Fruit fly (Drosophila melanogaster) whole organism, embryonic: ENCODE data around the gene CG5665.

ENCODE experiments used
- Ada2b ChIP-seq: fragments of 200-800 bp; sonication (Bioruptor generic); IDR thresholded peaks from 2 replicates; pipeline ENCODE4 v1.3.6; 2022; ENCODE audit warnings: missing biosample characterization, missing genetic modification characterization
- CG10366 ChIP-seq: fragments of 200-800 bp; sonication (Bioruptor generic); IDR thresholded peaks from 2 replicates; pipeline ENCODE4 v1.3.6; 2022; ENCODE audit warnings: missing biosample characterization, missing genetic modification characterization
- CG10431 ChIP-seq: fragments of 200-800 bp; sonication (Bioruptor generic); optimal IDR thresholded peaks from 3 replicates; lab custom pipeline; 2018; ENCODE audit warnings: missing biosample characterization, mild to moderate bottlenecking, missing genetic modification characterization
- CG12769 ChIP-seq: fragments of 200-800 bp; sonication (Bioruptor generic); optimal IDR thresholded peaks from 2 replicates; lab custom pipeline; 2019; ENCODE audit warnings: missing biosample characterization, mild to moderate bottlenecking, missing genetic modification characterization, moderate library complexity
- CG13287 ChIP-seq: fragments of 200-800 bp; sonication (Bioruptor generic); IDR thresholded peaks from 2 replicates; pipeline ENCODE4 v1.3.6; 2022; ENCODE audit warnings: missing biosample characterization, missing genetic modification characterization; ENCODE audit not compliant: partially characterized antibody
- CG14014 ChIP-seq: fragments of 200-800 bp; sonication (Bioruptor generic); IDR thresholded peaks from 2 replicates; pipeline ENCODE4 v1.3.6; 2022; ENCODE audit warnings: missing biosample characterization, missing genetic modification characterization
- CG15073 ChIP-seq: fragments of 200-800 bp; sonication (Bioruptor generic); optimal IDR thresholded peaks from 2 replicates; lab custom pipeline; 2016; ENCODE audit warnings: missing biosample characterization, missing genetic modification characterization
- CG15514 ChIP-seq: fragments of 200-800 bp; sonication (Bioruptor generic); optimal IDR thresholded peaks from 3 replicates; lab custom pipeline; 2017; ENCODE audit warnings: missing biosample characterization, missing genetic modification characterization, mild to moderate bottlenecking, moderate library complexity, missing genetic modification reagents
- CG1647 ChIP-seq: fragments of 200-800 bp; sonication (Bioruptor generic); optimal IDR thresholded peaks from 3 replicates; lab custom pipeline; 2016; ENCODE audit warnings: missing biosample characterization, missing genetic modification characterization
- CG17361 ChIP-seq: fragments of 200-800 bp; sonication (Bioruptor generic); IDR thresholded peaks from 3 replicates; pipeline ENCODE4 v1.3.6; 2022; ENCODE audit warnings: missing biosample characterization, missing genetic modification characterization
- CG17385 ChIP-seq: fragments of 200-800 bp; sonication (Bioruptor generic); optimal IDR thresholded peaks from 3 replicates; lab custom pipeline; 2018; ENCODE audit warnings: missing biosample characterization, mild to moderate bottlenecking, missing genetic modification characterization
- CG17612 ChIP-seq: fragments of 200-800 bp; sonication (Bioruptor generic); IDR thresholded peaks from 2 replicates; pipeline ENCODE4 v1.3.6; 2022; ENCODE audit warnings: missing biosample characterization, missing genetic modification characterization
- CG31388 ChIP-seq: fragments of 200-800 bp; sonication (Bioruptor generic); optimal IDR thresholded peaks from 2 replicates; lab custom pipeline; 2016; ENCODE audit warnings: missing biosample characterization, missing genetic modification characterization
- CG4424 ChIP-seq: fragments of 200-800 bp; sonication (Bioruptor generic); optimal IDR thresholded peaks from 3 replicates; lab custom pipeline; 2016; ENCODE audit warnings: missing biosample characterization, missing genetic modification characterization
- CG4707 ChIP-seq: fragments of 200-800 bp; sonication (Bioruptor generic); optimal IDR thresholded peaks from 2 replicates; lab custom pipeline; 2018; ENCODE audit warnings: missing biosample characterization, mild to moderate bottlenecking, missing genetic modification characterization, moderate library complexity
- CG6813 ChIP-seq: fragments of 200-800 bp; sonication (Bioruptor generic); optimal IDR thresholded peaks from 2 replicates; lab custom pipeline; 2017; ENCODE audit warnings: missing biosample characterization, missing genetic modification characterization, mild to moderate bottlenecking, moderate library complexity, missing genetic modification reagents
- CG7271 ChIP-seq: fragments of 200-800 bp; sonication (Bioruptor generic); optimal IDR thresholded peaks from 2 replicates; lab custom pipeline; 2018; ENCODE audit warnings: missing biosample characterization, mild to moderate bottlenecking, missing genetic modification characterization, moderate library complexity
- CG7372 ChIP-seq: fragments of 200-800 bp; sonication (Bioruptor generic); IDR thresholded peaks from 2 replicates; pipeline ENCODE4 v1.3.6; 2022; ENCODE audit warnings: missing biosample characterization, missing genetic modification characterization
- CG7839 ChIP-seq: fragments of 200-800 bp; sonication (Bioruptor generic); optimal IDR thresholded peaks from 3 replicates; lab custom pipeline; 2018; ENCODE audit warnings: missing biosample characterization, mild to moderate bottlenecking, missing genetic modification characterization, moderate library complexity
- CG9817 ChIP-seq: fragments of 200-800 bp; sonication (Bioruptor generic); optimal IDR thresholded peaks from 2 replicates; lab custom pipeline; 2018; ENCODE audit warnings: missing biosample characterization, mild to moderate bottlenecking, missing genetic modification characterization, moderate library complexity
- CG9932 ChIP-seq: fragments of 200-800 bp; sonication (Bioruptor generic); IDR thresholded peaks from 2 replicates; pipeline ENCODE4 v1.3.6; 2022; ENCODE audit warnings: missing biosample characterization, missing genetic modification characterization
- Dbx ChIP-seq: fragments of 200-800 bp; sonication (Bioruptor generic); IDR thresholded peaks from 3 replicates; pipeline ENCODE4 v1.3.6; 2022; ENCODE audit warnings: missing biosample characterization, missing genetic modification characterization
- Elba2 ChIP-seq: fragments of 200-800 bp; sonication (Bioruptor generic); optimal IDR thresholded peaks from 3 replicates; lab custom pipeline; 2016; ENCODE audit warnings: missing biosample characterization, missing genetic modification characterization
- Fer2 ChIP-seq: fragments of 200-800 bp; sonication (Bioruptor generic); optimal IDR thresholded peaks from 2 replicates; lab custom pipeline; 2018; ENCODE audit warnings: missing biosample characterization, mild to moderate bottlenecking, missing genetic modification characterization, moderate library complexity
- Lim3 ChIP-seq: fragments of 200-800 bp; sonication (Bioruptor generic); IDR thresholded peaks from 2 replicates; pipeline ENCODE4 v1.3.6; 2022; ENCODE audit warnings: missing biosample characterization, missing genetic modification characterization
- MESR4 ChIP-seq: fragments of 200-800 bp; sonication (Bioruptor generic); optimal IDR thresholded peaks from 2 replicates; lab custom pipeline; 2018; ENCODE audit warnings: missing biosample characterization, mild to moderate bottlenecking, missing genetic modification characterization, moderate library complexity
- Oaz ChIP-seq: fragments of 200-800 bp; sonication (Bioruptor generic); IDR thresholded peaks from 2 replicates; pipeline ENCODE4 v1.3.6; 2022; ENCODE audit warnings: missing biosample characterization, missing genetic modification characterization
- Rx ChIP-seq: fragments of 200-800 bp; sonication (Bioruptor generic); IDR thresholded peaks from 2 replicates; pipeline ENCODE4 v1.3.6; 2022; ENCODE audit warnings: missing biosample characterization, missing genetic modification characterization
- Scr ChIP-seq: fragments of 200-800 bp; sonication (Bioruptor generic); IDR thresholded peaks from 2 replicates; pipeline ENCODE4 v1.3.6; 2022; ENCODE audit warnings: missing biosample characterization, missing genetic modification characterization; ENCODE audit not compliant: partially characterized antibody
- Six4 ChIP-seq: fragments of 200-800 bp; sonication (Bioruptor generic); optimal IDR thresholded peaks from 2 replicates; lab custom pipeline; 2016; ENCODE audit warnings: missing biosample characterization, missing genetic modification characterization
- Tbp ChIP-seq: fragments of >200 bp; optimal IDR thresholded peaks from 2 replicates; lab custom pipeline; 2018; ENCODE audit warnings: missing biosample characterization, missing genetic modification characterization
- Xrp1 ChIP-seq: fragments of 200-800 bp; sonication (Bioruptor generic); IDR thresholded peaks from 2 replicates; pipeline ENCODE4 v1.3.6; 2022; ENCODE audit warnings: missing biosample characterization, missing genetic modification characterization
- chif ChIP-seq, 2 experiments: fragments of 200-800 bp; sonication (Bioruptor generic); optimal IDR thresholded peaks; 3 replicates each; lab custom pipeline; 2016; ENCODE audit warnings: missing biosample characterization in 2 of 2, missing genetic modification characterization in 2 of 2
- dan ChIP-seq: fragments of 200-800 bp; sonication (Bioruptor generic); IDR thresholded peaks from 2 replicates; pipeline ENCODE4 v1.3.6; 2022; ENCODE audit warnings: missing biosample characterization, missing genetic modification characterization
- dmrt11E ChIP-seq: fragments of 200-800 bp; sonication (Bioruptor generic); optimal IDR thresholded peaks from 3 replicates; lab custom pipeline; 2018; ENCODE audit warnings: missing biosample characterization, mild to moderate bottlenecking, missing genetic modification characterization, moderate library complexity
- en ChIP-seq: fragments of 200-800 bp; sonication (Bioruptor generic); optimal IDR thresholded peaks from 2 replicates; lab custom pipeline; 2016; ENCODE audit warnings: missing biosample characterization, missing genetic modification characterization
- gcm2 ChIP-seq: fragments of 200-800 bp; sonication (Bioruptor generic); optimal IDR thresholded peaks from 2 replicates; lab custom pipeline; 2016; ENCODE audit warnings: missing biosample characterization, missing genetic modification characterization
- hb ChIP-seq: fragments of 200-800 bp; sonication (Bioruptor generic); IDR thresholded peaks from 3 replicates; pipeline ENCODE4 v1.3.6; 2022; ENCODE audit warnings: missing biosample characterization, missing genetic modification characterization; ENCODE audit not compliant: partially characterized antibody
- her ChIP-seq: fragments of 200-800 bp; sonication (Bioruptor generic); optimal IDR thresholded peaks from 2 replicates; lab custom pipeline; 2016; ENCODE audit warnings: missing biosample characterization, missing genetic modification characterization
- ken ChIP-seq: fragments of 200-800 bp; sonication (Bioruptor generic); IDR thresholded peaks from 3 replicates; pipeline ENCODE4 v1.3.6; 2022; ENCODE audit warnings: missing biosample characterization, missing genetic modification characterization
- lov ChIP-seq, 2 experiments: fragments of 200-800 bp in 1 of 2; fragments of >200 bp in 1 of 2; sonication (Bioruptor generic) in 1 of 2; IDR thresholded peaks in 1 of 2; optimal IDR thresholded peaks in 1 of 2; 2 replicates in 1 of 2; 3 replicates in 1 of 2; pipeline versions ENCODE4 v1.3.6 to Lab custom; 2017 to 2022; ENCODE audit warnings: missing biosample characterization in 1 of 2, missing genetic modification characterization in 1 of 2
- luna ChIP-seq: fragments of 200-800 bp; sonication (Bioruptor generic); optimal IDR thresholded peaks from 2 replicates; lab custom pipeline; 2016; ENCODE audit warnings: missing biosample characterization, missing genetic modification characterization
- otp ChIP-seq: fragments of 200-800 bp; sonication (Bioruptor generic); IDR thresholded peaks from 3 replicates; pipeline ENCODE4, ENCODE4 v1.3.6; 2022; ENCODE audit warnings: missing biosample characterization, missing genetic modification characterization
- pita ChIP-seq: fragments of 200-800 bp; sonication (Bioruptor generic); optimal IDR thresholded peaks from 2 replicates; lab custom pipeline; 2017; ENCODE audit warnings: missing biosample characterization, mild to moderate bottlenecking, missing genetic modification characterization
- psq ChIP-seq: fragments of 200-800 bp; sonication (Bioruptor generic); optimal IDR thresholded peaks from 2 replicates; lab custom pipeline; 2017; ENCODE audit warnings: missing biosample characterization, missing genetic modification characterization
- run ChIP-seq: fragments of 200-800 bp; sonication (Bioruptor generic); optimal IDR thresholded peaks from 3 replicates; lab custom pipeline; 2018; ENCODE audit warnings: missing biosample characterization, mild to moderate bottlenecking, missing genetic modification characterization
- ttk ChIP-seq: fragments of 200-800 bp; sonication (Bioruptor generic); IDR thresholded peaks from 2 replicates; pipeline ENCODE4 v2.1.2; 2022; ENCODE audit warnings: missing biosample characterization, missing genetic modification characterization
- twi ChIP-seq: fragments of 200-800 bp; optimal IDR thresholded peaks from 2 replicates; lab custom pipeline; 2019; ENCODE audit warnings: missing biosample characterization, mild to moderate bottlenecking, missing genetic modification characterization, moderate library complexity
- usp ChIP-seq: fragments of >200 bp; optimal IDR thresholded peaks from 2 replicates; lab custom pipeline; 2017; ENCODE audit warnings: missing biosample characterization, missing genetic modification characterization
- vfl ChIP-seq: fragments of 200-800 bp; sonication (Bioruptor generic); optimal IDR thresholded peaks from 2 replicates; lab custom pipeline; 2016; ENCODE audit warnings: missing biosample characterization, missing genetic modification characterization

The CG5665 gene

dm6 chr3L:20399550-20400109, 41.3 kb downstream of the CG5665 start (continued):
- TF ChIP-seq psq (GFP tag; lab: Kevin White, UChicago), result peak; percentile 70
- peak; percentile 27 for TF ChIP-seq Elba2 (GFP tag; lab: Kevin White, UChicago)
- TF ChIP-seq Tbp (GFP tag; lab: Kevin White, UChicago), result no peak
- TF ChIP-seq CG4707 (GFP tag; lab: Kevin White, UChicago), result peak; percentile 56
- peak; percentile 52 for TF ChIP-seq luna (GFP tag; lab: Kevin White, UChicago)
- peak; percentile 71 for TF ChIP-seq dmrt11E (tag; lab: Kevin White, UChicago)
- TF ChIP-seq CG1647, result peak; percentile 75
- no peak for TF ChIP-seq usp
- peak; percentile 74; the same call in 1 of the 3 replicates for TF ChIP-seq otp
- TF ChIP-seq twi (tag; lab: Kevin White, UChicago), result peak; percentile 67
- peak; percentile 92 for TF ChIP-seq CG7839 (tag; lab: Kevin White, UChicago)
- TF ChIP-seq Lim3, result peak; percentile 52; the same call in 1 of the 2 replicates
- TF ChIP-seq CG14014 (GFP tag; lab: Robert Waterston, UW), result peak; percentile 85
- no peak for TF ChIP-seq Scr
- TF ChIP-seq chif (GFP tag; optimal IDR thresholded peaks at IDR 0.05; lab: Kevin White, UChicago), result peak; percentile 36 to 66
- peak; percentile 66 for TF ChIP-seq gcm2 (GFP tag; lab: Kevin White, UChicago)
- TF ChIP-seq vfl, result peak; percentile 78
- TF ChIP-seq CG7372, result peak; percentile 75
- peak; percentile 58 for TF ChIP-seq CG31388 (GFP tag; lab: Kevin White, UChicago)
- peak; percentile 69 for TF ChIP-seq Oaz
- peak; percentile 99 for TF ChIP-seq CG15073 (GFP tag; lab: Kevin White, UChicago)
- no peak for TF ChIP-seq CG7271 (tag; lab: Kevin White, UChicago)
- peak; percentile 77 for TF ChIP-seq her
- TF ChIP-seq CG17361 (GFP tag; lab: Robert Waterston, UW), result peak; percentile 96
- peak; percentile 57 for TF ChIP-seq en (GFP tag; lab: Kevin White, UChicago)
- TF ChIP-seq CG15514 (GFP tag; lab: Kevin White, UChicago), result peak; percentile 78
- TF ChIP-seq CG10366 (GFP tag; lab: Robert Waterston, UW), result peak; percentile 78
- peak; percentile 85 for TF ChIP-seq CG17385 (GFP tag; lab: Kevin White, UChicago)
- TF ChIP-seq Fer2, result peak; percentile 78
- TF ChIP-seq CG13287 (GFP tag; lab: Robert Waterston, UW), result no peak
- TF ChIP-seq ken (GFP tag; lab: Robert Waterston, UW), result peak; percentile 56; the same call in 1 of the 3 replicates
- TF ChIP-seq lov (optimal IDR thresholded peaks at IDR 0.05; lab: Kevin White, UChicago), result no peak
- no peak for TF ChIP-seq lov (GFP tag; IDR thresholded peaks at IDR 0.05; lab: Robert Waterston, UW)
- TF ChIP-seq run (tag; lab: Kevin White, UChicago), result peak; percentile 86
- TF ChIP-seq ttk (GFP tag; lab: Robert Waterston, UW), result peak; percentile 66
- peak; percentile 82 for TF ChIP-seq CG9817 (tag; lab: Kevin White, UChicago)
- TF ChIP-seq Xrp1, result peak; percentile 86
- TF ChIP-seq CG4424 (GFP tag; lab: Kevin White, UChicago), result peak; percentile 87
- TF ChIP-seq Ada2b (GFP tag; lab: Robert Waterston, UW), result peak; percentile 80
- peak; percentile 89 for TF ChIP-seq CG12769
- TF ChIP-seq CG10431 (GFP tag; lab: Kevin White, UChicago), result peak; percentile 54
- TF ChIP-seq CG9932, result peak; percentile 90
- peak; percentile 12 for TF ChIP-seq MESR4
- peak; percentile 69 for TF ChIP-seq CG6813
- peak; percentile 80 for TF ChIP-seq Six4 (GFP tag; lab: Kevin White, UChicago)
- TF ChIP-seq Rx (GFP tag; lab: Robert Waterston, UW), result no peak; the same call in none of the 2 replicates
- TF ChIP-seq hb (GFP tag; lab: Robert Waterston, UW), result no peak
- no peak for TF ChIP-seq dan (GFP tag; lab: Robert Waterston, UW)
- peak; percentile 90 for TF ChIP-seq Dbx (GFP tag; lab: Robert Waterston, UW)
- peak; percentile 55; the same call in 1 of the 2 replicates for TF ChIP-seq CG17612
- TF ChIP-seq pita, result no peak
